Fruit fly (Drosophila melanogaster) Kc167 (cell line): Measurements from ENCODE around the gene VGlut.

ENCODE experiments used
- Myc ChIP-seq: fragments of >200 bp; optimal IDR thresholded peaks from 2 replicates; lab custom pipeline; 2017; ENCODE audit warnings: missing external identifiers
- Sin3A ChIP-seq: fragments of >200 bp; optimal IDR thresholded peaks from 2 replicates; lab custom pipeline; 2018; ENCODE audit warnings: missing external identifiers
- h ChIP-seq: fragments of >200 bp; optimal IDR thresholded peaks from 3 replicates; lab custom pipeline; 2018; ENCODE audit warnings: missing external identifiers
- insv ChIP-seq: fragments of >200 bp; optimal IDR thresholded peaks from 3 replicates; lab custom pipeline; 2018; ENCODE audit warnings: missing external identifiers
- psq ChIP-seq: fragments of >200 bp; optimal IDR thresholded peaks from 2 replicates; lab custom pipeline; 2017; ENCODE audit warnings: missing external identifiers
- ttk ChIP-seq: sonication (Bioruptor generic); optimal IDR thresholded peaks from 2 replicates; lab custom pipeline; 2017; ENCODE audit warnings: missing external identifiers

The VGlut gene

DNA sequence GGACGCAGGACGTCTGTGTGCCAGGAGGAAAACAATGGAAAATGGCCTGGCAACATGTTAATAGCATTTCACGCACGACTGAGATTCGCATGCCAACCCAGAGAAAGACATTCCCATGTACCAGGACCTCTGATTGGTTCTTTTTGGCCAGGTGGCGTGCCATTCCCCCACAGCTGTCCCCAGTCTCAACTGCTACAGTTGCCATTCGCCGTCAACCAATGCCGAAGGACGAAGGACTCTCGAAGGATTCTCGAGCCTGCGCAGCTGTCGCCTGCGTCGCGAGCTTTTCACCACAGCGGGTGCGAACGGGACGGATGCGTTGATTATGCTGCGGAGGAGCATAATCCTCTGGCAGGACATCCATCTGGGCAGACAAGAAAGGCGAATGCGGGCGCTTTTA lies at the start of gene VGlut:
VGlut (plus strand) TSS at position 399 of the 400 bp plus-strand sequence.
- TF ChIP-seq ttk (lab: Kevin White, UChicago) (no peak), h (lab: Kevin White, UChicago) (no peak), insv (lab: Kevin White, UChicago) (no peak), psq (no peak), Myc (no peak), Sin3A (lab: Kevin White, UChicago) (no peak)

DNA sequence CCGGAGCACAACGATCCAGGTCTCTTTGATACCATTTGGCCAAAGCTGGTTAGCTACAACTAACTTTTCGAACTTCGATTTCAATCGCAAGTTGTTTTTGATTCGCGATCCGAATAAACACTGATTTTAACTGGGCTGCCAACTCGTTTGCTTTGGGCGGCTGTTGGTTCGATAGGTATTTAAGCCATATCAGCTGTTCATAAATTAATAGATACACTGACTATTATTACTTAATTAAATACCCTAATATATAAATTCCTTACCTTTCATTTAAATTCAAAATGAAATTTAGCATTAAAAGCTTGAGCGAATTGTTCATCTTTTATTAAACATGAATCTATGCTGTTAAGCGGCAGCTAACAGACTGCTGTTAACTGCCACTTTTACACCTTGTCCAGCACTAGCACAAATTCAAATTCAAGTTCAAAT lies 42.9 kb upstream of the VGlut start, which contains the start of gene CG9967:
CG9967 (minus strand) TSS at position 129 of the 429 bp plus-strand sequence.
- TF ChIP-seq Sin3A (lab: Kevin White, UChicago) (no peak), ttk (lab: Kevin White, UChicago) (no peak), h (lab: Kevin White, UChicago) (no peak), Myc (no peak), psq (no peak), insv (lab: Kevin White, UChicago) (no peak)

DNA sequence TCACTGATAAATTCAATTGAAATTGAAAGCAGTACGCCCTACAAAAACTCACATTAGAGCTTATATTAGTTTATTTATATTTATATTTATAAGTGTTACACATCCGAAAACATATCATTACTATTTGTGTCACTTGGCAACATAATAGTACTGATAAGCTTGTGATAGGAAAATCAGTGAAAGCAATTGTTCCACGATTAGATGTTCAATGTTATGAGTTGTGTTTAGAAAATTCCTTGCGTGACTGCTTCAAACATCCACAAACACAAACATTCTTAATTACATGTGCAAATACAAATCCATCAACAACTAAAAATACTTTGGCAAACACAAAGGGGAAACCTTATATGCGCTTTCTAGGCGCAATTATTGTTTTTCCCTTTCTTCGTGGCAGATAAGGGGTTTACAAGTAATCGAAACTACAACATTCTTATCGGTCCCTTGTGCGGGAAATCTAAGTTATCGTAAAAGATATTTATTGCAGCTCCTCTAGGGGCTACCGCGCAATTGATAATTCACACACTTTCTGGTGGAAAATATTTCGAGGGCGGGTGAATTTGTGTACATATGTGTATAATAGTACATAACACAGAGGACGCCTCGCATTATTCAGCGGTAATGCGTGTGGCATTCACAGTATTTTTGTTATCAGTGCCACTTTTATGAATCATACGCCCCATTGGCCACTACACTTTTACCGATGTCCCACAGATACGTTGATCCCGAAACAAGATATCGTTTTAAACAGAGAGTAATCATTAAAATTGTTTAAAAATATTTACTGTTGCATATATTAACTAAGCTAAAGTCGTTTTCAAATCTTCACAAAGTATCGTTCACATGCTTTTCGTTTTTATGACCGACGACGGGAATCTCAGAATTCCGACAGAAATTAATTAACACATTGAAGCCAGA lies 37.9 kb upstream of the VGlut start:
- TF ChIP-seq insv (lab: Kevin White, UChicago) (no peak), ttk (lab: Kevin White, UChicago) (no peak), psq (no peak), h (lab: Kevin White, UChicago) (no peak), Myc (no peak), Sin3A (lab: Kevin White, UChicago) (no peak)

DNA sequence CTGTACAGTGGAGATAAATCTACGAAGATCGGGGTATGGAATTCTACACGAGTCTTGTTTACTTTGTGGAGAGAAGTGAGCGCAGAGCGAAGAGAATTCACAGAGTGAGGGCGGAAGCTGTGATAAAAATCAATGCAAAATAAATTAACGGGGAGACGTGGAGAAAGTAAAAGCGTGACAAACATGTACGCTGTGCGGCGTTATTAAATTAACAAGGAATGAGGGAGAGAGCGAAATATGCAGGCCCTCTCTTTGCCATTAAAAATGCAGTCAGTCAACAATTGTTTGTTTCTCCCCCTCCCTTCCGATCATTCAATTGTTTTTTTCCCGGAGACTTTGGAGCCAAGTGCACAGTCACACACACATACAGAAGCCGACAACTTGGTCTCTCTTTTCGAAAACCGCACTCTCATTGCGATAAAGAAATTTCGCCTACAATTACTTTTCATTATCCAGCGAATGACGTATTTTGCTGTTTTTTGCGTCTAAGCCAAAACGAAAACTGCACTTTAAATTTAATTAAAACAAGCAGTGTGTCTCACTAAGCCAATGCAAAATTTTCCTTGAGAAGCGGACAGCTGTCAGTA lies 37.2 kb upstream of the VGlut start:
- no peak for TF ChIP-seq h (lab: Kevin White, UChicago)
- TF ChIP-seq Myc: no peak

DNA sequence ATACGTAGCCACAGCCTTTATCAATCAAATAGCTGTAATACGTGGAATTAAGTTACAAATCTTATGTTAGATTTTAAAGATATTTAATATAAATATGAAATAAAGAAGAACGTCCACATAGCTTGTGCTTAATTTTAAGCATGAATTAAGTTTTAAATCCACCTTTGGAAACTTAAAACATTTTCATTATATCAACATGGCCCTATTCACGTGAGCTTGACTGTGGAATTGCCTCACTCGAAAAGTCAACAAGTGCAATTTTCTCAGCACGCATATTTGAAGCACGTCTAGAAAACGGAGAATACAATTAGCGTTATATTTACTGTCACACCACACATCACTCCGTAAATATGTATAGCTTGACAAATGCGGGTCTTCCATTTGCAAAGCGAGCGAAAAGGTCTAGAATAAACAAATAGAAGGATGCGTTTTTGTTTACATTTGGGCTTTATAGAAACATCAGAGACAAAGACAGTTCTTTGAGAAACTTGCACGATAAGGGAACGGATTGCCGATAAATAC lies 36.4 kb upstream of the VGlut start:
- TF ChIP-seq Sin3A (lab: Kevin White, UChicago): no peak
- no peak for TF ChIP-seq Myc
- no peak for TF ChIP-seq psq
- TF ChIP-seq insv (lab: Kevin White, UChicago): no peak
- no peak for TF ChIP-seq ttk (lab: Kevin White, UChicago)
- no peak for TF ChIP-seq h (lab: Kevin White, UChicago)

DNA sequence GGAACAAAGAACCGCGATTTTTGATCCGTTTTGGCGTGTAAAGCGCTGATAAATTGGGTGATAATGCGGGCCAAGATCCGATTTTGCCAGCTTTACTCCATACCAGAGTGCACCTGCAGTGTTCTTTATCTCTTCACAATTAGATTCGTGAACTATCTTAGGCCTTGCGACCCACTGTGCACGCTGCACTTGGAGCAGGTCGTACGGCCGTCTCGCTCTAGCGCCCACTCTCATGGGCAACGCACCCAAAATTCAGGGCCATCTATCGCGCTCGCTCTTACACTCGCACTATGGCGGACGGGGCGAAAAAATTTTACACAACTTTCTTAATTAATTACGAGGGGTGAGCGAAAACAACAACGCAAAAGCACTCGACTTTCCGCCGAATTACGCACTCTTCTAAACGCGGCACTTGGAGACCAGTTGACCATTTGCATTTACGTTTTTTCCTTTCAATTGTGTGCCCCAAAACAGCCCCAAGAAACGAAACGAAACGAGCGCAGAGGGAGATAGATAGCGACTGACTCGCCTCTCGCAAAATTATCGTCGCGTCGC lies 35.8 kb upstream of the VGlut start:
- TF ChIP-seq h (lab: Kevin White, UChicago): no peak
- TF ChIP-seq psq: no peak
- TF ChIP-seq Sin3A (lab: Kevin White, UChicago): no peak
- TF ChIP-seq insv (lab: Kevin White, UChicago): no peak
- TF ChIP-seq Myc: no peak
- TF ChIP-seq ttk (lab: Kevin White, UChicago): no peak

DNA sequence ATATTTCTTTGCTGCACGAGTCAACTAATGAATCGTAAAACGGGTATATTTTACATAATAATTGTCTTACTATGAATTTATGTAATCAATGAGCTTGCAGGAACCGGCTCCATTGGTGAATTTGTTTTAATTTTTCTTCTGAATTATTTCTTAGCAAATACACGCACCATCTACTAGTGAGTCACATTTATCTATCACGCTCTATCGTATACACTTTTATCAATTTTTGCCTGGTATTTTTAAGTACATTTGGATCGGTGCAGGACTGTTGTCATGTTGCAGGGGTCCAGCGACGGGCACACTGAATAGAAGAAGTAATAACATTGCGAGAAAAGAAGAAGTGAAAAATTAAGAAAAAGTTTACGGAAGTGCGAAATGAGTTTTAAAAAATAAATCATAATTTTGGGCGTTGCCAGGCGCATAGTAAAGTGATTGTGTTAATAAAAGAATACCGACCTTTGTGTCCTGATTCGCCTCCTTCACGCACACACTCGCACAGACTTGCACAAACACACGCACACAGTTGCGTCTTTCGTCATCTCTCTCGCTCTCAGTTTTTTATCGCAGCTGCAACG lies 34.9 kb upstream of the VGlut start, which contains the start of the genes Rab5 and Axud1:
Rab5 (minus strand) TSS at position 197 of the 575 bp plus-strand sequence.
Axud1 (plus strand) TSS at position 269 of the 575 bp plus-strand sequence.
- no peak for TF ChIP-seq ttk (lab: Kevin White, UChicago)
- TF ChIP-seq h (lab: Kevin White, UChicago): no peak
- no peak for TF ChIP-seq insv (lab: Kevin White, UChicago)
- TF ChIP-seq Sin3A (lab: Kevin White, UChicago): no peak
- TF ChIP-seq psq: no peak
- no peak for TF ChIP-seq Myc

DNA sequence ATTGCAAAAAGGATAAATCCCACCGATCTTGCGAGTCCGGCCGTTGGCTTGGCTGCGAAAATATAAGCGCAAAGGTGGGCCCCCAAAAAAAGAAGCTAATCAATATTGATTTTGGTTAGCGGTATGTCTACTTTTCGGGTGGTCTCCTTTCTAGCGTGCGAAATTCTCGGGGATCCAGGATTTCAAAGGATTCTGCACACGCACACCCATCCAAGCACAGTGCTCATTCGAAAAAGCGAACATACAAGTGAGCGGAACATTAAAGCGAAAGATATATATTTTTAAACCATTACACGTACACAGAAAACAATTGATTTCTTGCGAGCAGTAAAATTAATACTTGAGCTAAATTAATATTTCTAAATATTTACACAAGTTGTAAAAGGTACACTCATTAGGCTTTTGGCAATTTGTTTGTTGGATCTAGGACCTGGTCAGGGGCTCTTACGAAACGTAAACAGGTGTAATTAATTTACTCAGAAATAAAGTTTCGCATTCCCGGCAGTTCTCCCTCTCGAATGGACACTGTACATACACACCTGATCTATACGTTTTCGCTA lies 34.4 kb upstream of the VGlut start:
- TF ChIP-seq h (lab: Kevin White, UChicago): no peak
- no peak for TF ChIP-seq Sin3A (lab: Kevin White, UChicago)
- no peak for TF ChIP-seq Myc
- no peak for TF ChIP-seq psq
- no peak for TF ChIP-seq ttk (lab: Kevin White, UChicago)
- TF ChIP-seq insv (lab: Kevin White, UChicago): no peak

DNA sequence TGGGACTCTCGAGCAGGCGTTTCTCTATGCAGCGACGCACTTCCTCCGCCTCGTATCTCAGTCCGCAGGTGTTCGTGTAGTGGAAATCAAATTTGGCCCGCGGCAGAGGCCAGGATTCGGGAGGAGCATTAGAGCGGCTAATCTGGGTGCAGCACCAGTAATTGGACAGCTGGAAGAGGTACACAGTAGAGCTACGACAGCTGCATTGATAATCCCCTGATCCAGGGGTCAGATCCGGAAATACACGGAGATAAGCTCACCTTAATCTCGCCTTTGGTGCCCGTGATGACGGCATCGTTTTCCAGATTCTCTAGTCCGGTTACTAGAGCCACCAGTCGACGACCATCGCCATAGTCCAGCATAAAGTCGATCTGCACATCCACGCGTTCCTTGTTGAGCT lies 29.7 kb upstream of the VGlut start:
- TF ChIP-seq Sin3A (lab: Kevin White, UChicago) (no peak), insv (lab: Kevin White, UChicago) (no peak), Myc (no peak), h (lab: Kevin White, UChicago) (no peak), psq (no peak), ttk (lab: Kevin White, UChicago) (no peak)

DNA sequence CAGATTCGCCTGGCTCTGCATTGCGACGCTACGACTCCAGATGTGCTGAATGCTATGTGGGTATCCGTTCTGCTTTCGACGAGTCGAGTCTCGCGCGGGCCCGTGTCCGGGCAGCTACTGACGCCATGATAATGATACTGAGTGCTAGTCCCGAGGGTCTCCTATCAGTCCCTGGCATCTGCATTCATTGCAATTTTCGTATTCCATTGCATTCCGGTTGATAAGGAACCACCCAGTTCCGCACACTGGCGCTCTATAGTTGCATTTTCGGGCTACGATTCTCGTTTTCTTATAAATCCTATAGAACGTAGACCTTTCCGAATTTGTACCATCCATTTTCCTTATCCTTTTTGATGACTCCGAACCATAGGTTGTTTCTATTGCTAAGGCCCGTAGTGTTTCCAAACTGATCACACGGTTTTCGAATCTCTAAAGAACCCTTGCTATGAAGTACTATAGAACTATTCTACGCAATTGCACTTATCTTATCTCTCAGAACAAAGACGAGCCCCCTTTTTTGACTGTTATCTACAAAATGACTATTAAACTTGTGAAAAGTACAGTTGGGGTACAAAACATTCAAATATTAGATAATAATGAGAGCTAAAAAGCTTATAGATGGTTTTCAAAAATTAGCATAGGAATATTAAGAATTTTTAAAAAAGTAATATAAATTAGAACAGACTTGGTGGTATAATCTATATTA lies 28.5 kb upstream of the VGlut start, which contains the start of gene CG3597:
CG3597 (minus strand) TSS at position 119 of the 706 bp plus-strand sequence.
- TF ChIP-seq ttk (lab: Kevin White, UChicago) (no peak), psq (no peak), insv (lab: Kevin White, UChicago) (no peak), Sin3A (lab: Kevin White, UChicago) (no peak), h (lab: Kevin White, UChicago) (no peak)

DNA sequence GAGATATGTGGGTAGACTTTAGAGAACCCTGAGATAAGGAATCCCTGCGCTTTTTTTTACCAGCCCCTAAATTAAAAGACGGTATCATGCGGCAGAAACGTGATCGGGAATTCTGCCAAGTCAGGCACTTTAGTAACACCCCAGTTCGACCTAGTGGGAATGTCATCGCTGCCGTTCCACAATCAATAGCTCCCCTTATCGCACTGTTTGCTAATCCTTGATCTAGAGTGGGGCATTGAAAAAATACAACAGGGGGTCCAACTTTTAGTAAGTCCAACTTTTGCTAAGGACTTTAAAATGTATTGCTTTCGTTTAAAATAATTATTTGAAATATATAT lies 28.0 kb upstream of the VGlut start:
- TF ChIP-seq Sin3A (lab: Kevin White, UChicago) (no peak), h (lab: Kevin White, UChicago) (no peak), insv (lab: Kevin White, UChicago) (no peak)
